Fruit fly (Drosophila melanogaster) whole organism, adult: ENCODE results near the gene CG33095.

Source experiments
- CG11617 ChIP-seq: fragments of 200-800 bp; sonication (Bioruptor generic); optimal IDR thresholded peaks from 2 replicates; lab custom pipeline; 2017; ENCODE audit warnings: mild to moderate bottlenecking, missing biosample characterization, missing genetic modification reagents, missing genetic modification characterization
- CG12768 ChIP-seq: fragments of 200-800 bp; sonication (Bioruptor generic); optimal IDR thresholded peaks from 2 replicates; lab custom pipeline; 2017; ENCODE audit warnings: missing biosample characterization, missing genetic modification characterization, mild to moderate bottlenecking, moderate library complexity, missing genetic modification reagents
- CG14711 ChIP-seq: fragments of 200-800 bp; sonication (Bioruptor generic); optimal IDR thresholded peaks from 2 replicates; lab custom pipeline; 2018; ENCODE audit warnings: missing biosample characterization, mild to moderate bottlenecking, missing genetic modification characterization, moderate library complexity
- CG1620 ChIP-seq: fragments of 200-800 bp; sonication (Bioruptor generic); optimal IDR thresholded peaks from 2 replicates; lab custom pipeline; 2016; ENCODE audit warnings: missing biosample characterization, missing genetic modification characterization
- CG33017 ChIP-seq: fragments of 200-800 bp; sonication (Bioruptor generic); optimal IDR thresholded peaks from 2 replicates; lab custom pipeline; 2018; ENCODE audit warnings: missing biosample characterization, mild to moderate bottlenecking, missing genetic modification characterization, moderate library complexity
- CG5204 ChIP-seq: fragments of 200-800 bp; sonication (Bioruptor generic); optimal IDR thresholded peaks from 2 replicates; lab custom pipeline; 2016; ENCODE audit warnings: missing biosample characterization, missing genetic modification characterization
- CG7045 ChIP-seq: fragments of 200-800 bp; sonication (Bioruptor generic); optimal IDR thresholded peaks from 2 replicates; lab custom pipeline; 2017; ENCODE audit warnings: missing biosample characterization, mild to moderate bottlenecking, missing genetic modification characterization
- CG7101 ChIP-seq: fragments of 200-800 bp; sonication (Bioruptor generic); optimal IDR thresholded peaks from 2 replicates; lab custom pipeline; 2018; ENCODE audit warnings: missing biosample characterization, mild to moderate bottlenecking, missing genetic modification characterization, moderate library complexity
- Clk ChIP-seq: fragments of 200-800 bp; sonication (Bioruptor generic); optimal IDR thresholded peaks from 2 replicates; lab custom pipeline; 2017; ENCODE audit warnings: missing biosample characterization, missing genetic modification characterization
- Crg-1 ChIP-seq: fragments of 200-800 bp; sonication (Bioruptor generic); optimal IDR thresholded peaks from 2 replicates; lab custom pipeline; 2016; ENCODE audit warnings: missing biosample characterization, missing genetic modification characterization
- Hr96 ChIP-seq: fragments of 200-800 bp; sonication (Bioruptor generic); optimal IDR thresholded peaks from 2 replicates; lab custom pipeline; 2016; ENCODE audit warnings: missing biosample characterization, missing genetic modification characterization
- Mnt ChIP-seq: fragments of 200-800 bp; sonication (Bioruptor generic); optimal IDR thresholded peaks from 2 replicates; lab custom pipeline; 2016; ENCODE audit warnings: missing biosample characterization, mild to moderate bottlenecking, missing genetic modification characterization
- bab1 ChIP-seq: fragments of 200-800 bp; sonication (Bioruptor generic); optimal IDR thresholded peaks from 3 replicates; lab custom pipeline; 2019; ENCODE audit warnings: missing biosample characterization, mild to moderate bottlenecking, missing genetic modification characterization, moderate library complexity
- cic ChIP-seq: fragments of 200-800 bp; sonication (Bioruptor generic); optimal IDR thresholded peaks from 2 replicates; lab custom pipeline; 2017; ENCODE audit warnings: missing biosample characterization, mild to moderate bottlenecking, missing genetic modification characterization, moderate library complexity
- cnc ChIP-seq, 2 experiments: fragments of >200 bp; optimal IDR thresholded peaks; 2 replicates each; lab custom pipeline; 2017
- kay ChIP-seq: fragments of 200-800 bp; sonication (Bioruptor generic); peaks from one replicate; lab custom pipeline; 2016; ENCODE audit warnings: missing biosample characterization, missing genetic modification characterization, borderline replicate concordance
- ovo ChIP-seq: fragments of 200-800 bp; sonication (Bioruptor generic); optimal IDR thresholded peaks from 2 replicates; lab custom pipeline; 2016; ENCODE audit warnings: missing biosample characterization, missing genetic modification characterization
- pad ChIP-seq: fragments of 200-800 bp; sonication (Bioruptor generic); optimal IDR thresholded peaks from 3 replicates; lab custom pipeline; 2017; ENCODE audit warnings: missing biosample characterization, missing genetic modification characterization, mild to moderate bottlenecking, moderate library complexity, missing genetic modification reagents
- tj ChIP-seq: fragments of 200-800 bp; sonication (Bioruptor generic); optimal IDR thresholded peaks from 3 replicates; lab custom pipeline; 2017; ENCODE audit warnings: missing biosample characterization, mild to moderate bottlenecking, missing genetic modification characterization, moderate library complexity
- toe ChIP-seq: fragments of 200-800 bp; sonication (Bioruptor generic); optimal IDR thresholded peaks from 2 replicates; lab custom pipeline; 2016; ENCODE audit warnings: missing biosample characterization, missing genetic modification characterization

The CG33095 gene

dm6 chr3R:25097486-25097885, at the start of gene CG33095, which contains the start of gene CG33096:
Gene CG33095 (plus strand): TSS chr3R:25097672.
Gene CG33096 (plus strand): TSS chr3R:25097672.
- TF ChIP-seq CG1620 (GFP tag; lab: Kevin White, UChicago) (peak; percentile 21), CG7101 (no peak)

- TF ChIP-seq Mnt (GFP tag; lab: Kevin White, UChicago) (no peak), Crg-1 (no peak), kay (GFP tag; lab: Kevin White, UChicago) (no peak), cnc (optimal IDR thresholded peaks at IDR 0.05; lab: Kevin White, UChicago) (no peak), cic (GFP tag; lab: Kevin White, UChicago) (no peak), pad (no peak), CG12768 (GFP tag; lab: Kevin White, UChicago) (no peak)
Observed at dm6 chr3R:25049383-25049741, 48.1 kb upstream of the CG33095 start, which contains the start of gene CG11791. Gene CG11791 (plus strand): TSS chr3R:25049616.

- TF ChIP-seq Clk (no peak), CG1620 (GFP tag; lab: Kevin White, UChicago) (peak; percentile 16), cnc (optimal IDR thresholded peaks at IDR 0.05; lab: Kevin White, UChicago) (no peak), Mnt (GFP tag; lab: Kevin White, UChicago) (peak; percentile 87), CG7045 (GFP tag; lab: Kevin White, UChicago) (peak; percentile 35), kay (GFP tag; lab: Kevin White, UChicago) (peak; percentile 100), CG11617 (GFP tag; lab: Kevin White, UChicago) (peak; percentile 30), Hr96 (GFP tag; lab: Kevin White, UChicago) (no peak), CG14711 (peak; percentile 42), Crg-1 (no peak), CG12768 (GFP tag; lab: Kevin White, UChicago) (peak; percentile 92), cic (GFP tag; lab: Kevin White, UChicago) (peak; percentile 95), pad (peak; percentile 65), bab1 (GFP tag; lab: Kevin White, UChicago) (peak; percentile 88), tj (GFP tag; lab: Kevin White, UChicago) (peak; percentile 68), CG7101 (peak; percentile 67), ovo (GFP tag; lab: Kevin White, UChicago) (peak; percentile 46), CG33017 (tag; lab: Kevin White, UChicago) (peak; percentile 82), toe (no peak), CG5204 (no peak)
Observed at dm6 chr3R:25049742-25050517, 47.5 kb upstream of the CG33095 start.

dm6 chr3R:25050649-25051048, 46.8 kb upstream of the CG33095 start:
- TF ChIP-seq kay (GFP tag; lab: Kevin White, UChicago) (no peak), pad (no peak), CG7045 (GFP tag; lab: Kevin White, UChicago) (no peak), cic (GFP tag; lab: Kevin White, UChicago) (no peak), Crg-1 (no peak), bab1 (GFP tag; lab: Kevin White, UChicago) (no peak), CG7101 (no peak), CG14711 (no peak)

dm6 chr3R:25051441-25052097, 45.9 kb upstream of the CG33095 start:
- TF ChIP-seq kay (GFP tag; lab: Kevin White, UChicago) (peak; percentile 92), Hr96 (GFP tag; lab: Kevin White, UChicago) (no peak), CG7101 (no peak), tj (GFP tag; lab: Kevin White, UChicago) (peak; percentile 9), cic (GFP tag; lab: Kevin White, UChicago) (peak; percentile 78), Mnt (GFP tag; lab: Kevin White, UChicago) (peak; percentile 43)

- peak; percentile 1 for TF ChIP-seq CG1620 (GFP tag; lab: Kevin White, UChicago)
- peak; percentile 88 for TF ChIP-seq kay (GFP tag; lab: Kevin White, UChicago)
- TF ChIP-seq Crg-1, result peak; percentile 38
- peak; percentile 15 for TF ChIP-seq CG7101
- TF ChIP-seq cnc (optimal IDR thresholded peaks at IDR 0.05; lab: Kevin White, UChicago), result no peak
- TF ChIP-seq CG14711, result peak; percentile 43
- TF ChIP-seq Clk, result peak; percentile 7
- no peak for TF ChIP-seq Hr96 (GFP tag; lab: Kevin White, UChicago)
- no peak for TF ChIP-seq ovo (GFP tag; lab: Kevin White, UChicago)
- TF ChIP-seq tj (GFP tag; lab: Kevin White, UChicago), result peak; percentile 1
- no peak for TF ChIP-seq CG33017 (tag; lab: Kevin White, UChicago)
- peak; percentile 42 for TF ChIP-seq Mnt (GFP tag; lab: Kevin White, UChicago)
- peak; percentile 52 for TF ChIP-seq toe
- peak; percentile 23 for TF ChIP-seq CG11617 (GFP tag; lab: Kevin White, UChicago)
- no peak for TF ChIP-seq cic (GFP tag; lab: Kevin White, UChicago)
- peak; percentile 64 for TF ChIP-seq bab1 (GFP tag; lab: Kevin White, UChicago)
- TF ChIP-seq CG7045 (GFP tag; lab: Kevin White, UChicago), result no peak
- TF ChIP-seq pad, result peak; percentile 32
Observed at dm6 chr3R:25054451-25055188, 42.9 kb upstream of the CG33095 start, which contains the start of gene CG31109. Gene CG31109 (minus strand): TSS chr3R:25054653.
